Fruit fly (Drosophila melanogaster): Measurements from ENCODE around the gene yellow-f.

DNA sequence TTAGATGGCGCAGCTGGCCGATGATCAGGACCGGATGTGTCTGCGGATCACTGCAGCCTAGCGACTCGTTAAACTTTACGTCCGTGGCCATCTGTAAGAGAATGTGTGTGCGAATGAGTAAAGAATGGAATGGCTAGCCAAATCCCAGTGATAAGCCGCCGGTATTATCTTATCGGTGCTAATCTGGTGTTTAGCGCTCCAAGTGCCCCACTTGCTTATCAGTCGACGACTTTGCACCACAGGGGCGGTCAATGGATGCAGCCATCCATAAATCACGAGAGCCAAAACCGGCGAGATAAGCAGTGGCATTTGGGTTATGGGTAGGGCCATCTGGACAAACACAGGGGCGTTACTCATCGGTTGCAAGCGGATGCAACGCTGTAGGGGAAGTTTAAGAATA is 32.8 kb downstream of the yellow-f start:
- TF ChIP-seq OdsH (GFP tag; optimal IDR thresholded peaks at IDR 0.05) (no peak), psq (GFP tag; optimal IDR thresholded peaks at IDR 0.05) (no peak), N (GFP tag; optimal IDR thresholded peaks at IDR 0.05) (no peak), Hr83 (GFP tag; optimal IDR thresholded peaks at IDR 0.05; ENCODE audit: poor library complexity, severe bottlenecking) (no peak), Mio (GFP tag; optimal IDR thresholded peaks at IDR 0.05) (no peak), h (GFP tag; optimal IDR thresholded peaks at IDR 0.05) (peak; percentile 23), usp (GFP tag; optimal IDR thresholded peaks at IDR 0.05) (no peak), Dfd (GFP tag; optimal IDR thresholded peaks at IDR 0.05) (no peak), br (GFP tag; optimal IDR thresholded peaks at IDR 0.05) (no peak), ey (GFP tag; optimal IDR thresholded peaks at IDR 0.05) (no peak), sv (GFP tag; optimal IDR thresholded peaks at IDR 0.05) (no peak)

All from whole organism, wandering third instar larva.